Worm (Caenorhabditis elegans): ENCODE measurements around the gene Y105C5A.8.

DNA sequence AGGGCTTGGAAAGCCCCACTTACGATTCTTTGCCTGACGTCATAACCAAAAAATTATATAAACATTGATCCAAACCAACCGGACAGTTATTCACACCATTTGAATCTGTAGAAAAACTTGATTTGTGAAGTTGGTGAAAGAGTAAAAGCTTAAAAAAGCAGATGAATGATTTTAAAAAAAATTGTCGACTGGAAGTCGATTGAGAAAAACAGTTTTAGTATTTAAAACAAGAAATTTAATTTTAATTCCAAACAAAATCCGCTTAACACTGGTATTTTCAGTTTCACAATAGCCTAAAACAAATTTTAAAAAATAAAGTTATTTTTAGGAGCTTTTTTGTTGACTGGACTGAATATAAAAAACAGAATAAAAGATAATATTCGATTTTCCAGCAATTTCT lies 52.5 kb downstream of the Y105C5A.8 start, which contains the start of gene Y105C5A.1:
- TF ChIP-seq nhr-12 (tag; optimal IDR thresholded peaks at IDR 0.05) (no peak), dmd-4 (tag; optimal IDR thresholded peaks at IDR 0.05) (no peak)
